Fruit fly (Drosophila melanogaster): Measurements from ENCODE around the gene CG43138.

CG43138 gene

DNA sequence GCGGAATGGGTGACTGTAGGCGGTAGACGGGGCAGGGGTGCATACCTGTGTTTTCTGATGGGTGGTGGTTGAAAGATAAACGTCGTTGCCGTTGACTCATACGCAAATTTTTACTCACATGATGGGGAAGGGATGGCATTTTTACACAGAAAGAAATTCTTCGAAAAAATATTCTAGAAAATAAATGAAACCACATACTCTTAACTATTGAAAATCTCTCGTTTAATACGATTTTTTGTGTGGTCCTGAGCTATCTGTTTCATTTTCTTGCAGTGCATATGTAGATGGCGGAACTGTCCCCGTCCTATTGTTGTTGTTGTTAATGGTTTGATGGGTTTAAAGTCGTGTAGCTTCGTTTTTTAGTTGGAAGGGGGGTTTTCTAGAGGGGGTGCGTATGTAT is 8.3 kb upstream of the CG43138 start (continued):
- TF ChIP-seq Sox14 (GFP tag; optimal IDR thresholded peaks at IDR 0.05) (no peak), Eip78C (GFP tag) (peak; percentile 66), Sox15 (GFP tag; optimal IDR thresholded peaks at IDR 0.05) (no peak), pdm3 (GFP tag; optimal IDR thresholded peaks at IDR 0.05) (peak; percentile 16), CG3919 (GFP tag; optimal IDR thresholded peaks at IDR 0.05) (peak; percentile 23), CG11762 (GFP tag; optimal IDR thresholded peaks at IDR 0.05; ENCODE audit: insufficient read depth) (no peak), Eip75B (GFP tag; optimal IDR thresholded peaks at IDR 0.05) (peak; percentile 6), Ets96B (tag; optimal IDR thresholded peaks at IDR 0.05) (peak; percentile 33), CG9139 (GFP tag; optimal IDR thresholded peaks at IDR 0.05) (no peak), dsx (GFP tag; optimal IDR thresholded peaks at IDR 0.05; ENCODE audit: poor library complexity, severe bottlenecking) (no peak), CG6276 (GFP tag; optimal IDR thresholded peaks at IDR 0.05) (no peak), Smox (GFP tag; optimal IDR thresholded peaks at IDR 0.05) (peak; percentile 8), Hr38 (GFP tag; optimal IDR thresholded peaks at IDR 0.05) (no peak), Met (GFP tag; optimal IDR thresholded peaks at IDR 0.05) (peak; percentile 35), CG11902 (GFP tag; optimal IDR thresholded peaks at IDR 0.05) (no peak), OdsH (GFP tag; optimal IDR thresholded peaks at IDR 0.05) (peak; percentile 21), CG32006 (GFP tag; optimal IDR thresholded peaks at IDR 0.05) (peak; percentile 10), eg (GFP tag; IDR thresholded peaks at IDR 0.05) (0 out of 3 replicates have a peak, but pooled peaks have one; percentile 11), CG16779 (tag; optimal IDR thresholded peaks at IDR 0.05) (no peak), achi (GFP tag; optimal IDR thresholded peaks at IDR 0.05) (peak; percentile 17)

DNA sequence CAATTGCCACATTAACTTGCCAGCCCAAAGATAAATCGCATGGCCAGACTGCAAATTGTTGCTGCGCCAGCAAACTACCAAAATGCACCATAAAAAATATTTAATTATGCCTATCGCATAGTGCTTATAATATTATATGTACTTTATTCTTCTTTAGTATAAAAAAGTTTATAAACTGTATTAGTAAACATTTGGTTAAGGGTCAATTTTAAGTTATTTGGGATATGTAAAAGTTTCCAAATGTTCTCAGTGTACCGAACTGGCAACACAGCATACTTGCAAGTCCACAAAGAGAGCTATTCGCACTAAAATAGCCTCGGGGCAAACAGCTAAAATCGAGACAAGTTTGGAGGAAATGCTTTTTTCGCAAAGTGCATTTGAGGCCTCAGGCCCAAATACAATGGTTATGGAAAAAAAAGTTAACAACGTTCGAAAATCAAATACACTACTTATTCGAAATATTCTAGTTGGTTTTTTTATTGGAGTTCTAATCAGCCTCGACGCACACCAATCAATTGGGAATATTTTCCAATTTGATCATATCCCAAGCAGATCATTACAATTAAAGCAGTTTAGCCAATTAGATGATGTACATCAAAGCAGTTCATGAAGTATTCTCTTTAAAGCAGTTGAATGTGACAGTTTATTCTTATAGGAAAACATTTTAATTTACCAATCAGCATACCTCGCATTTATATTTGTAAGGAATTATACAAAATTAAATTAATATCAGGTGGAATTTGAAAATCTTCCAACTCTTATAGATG is 6.4 kb upstream of the CG43138 start:
- TF ChIP-seq Hr38 (GFP tag; optimal IDR thresholded peaks at IDR 0.05) (no peak), ss (GFP tag; optimal IDR thresholded peaks at IDR 0.05) (no peak), CG6792 (GFP tag; optimal IDR thresholded peaks at IDR 0.05) (no peak), fd59A (GFP tag; optimal IDR thresholded peaks at IDR 0.05) (no peak), CG8119 (GFP tag; IDR thresholded peaks at IDR 0.05) (peak; percentile 69), cyc (GFP tag; optimal IDR thresholded peaks at IDR 0.05) (no peak), CG9139 (GFP tag; optimal IDR thresholded peaks at IDR 0.05) (no peak), CG8319 (GFP tag; optimal IDR thresholded peaks at IDR 0.05) (no peak), Sox14 (GFP tag; optimal IDR thresholded peaks at IDR 0.05) (no peak), dac (GFP tag; optimal IDR thresholded peaks at IDR 0.05) (no peak), svp (GFP tag) (peak; percentile 43), CG16779 (tag; optimal IDR thresholded peaks at IDR 0.05) (no peak), CG11902 (GFP tag; optimal IDR thresholded peaks at IDR 0.05) (no peak), Eip93F (GFP tag; optimal IDR thresholded peaks at IDR 0.05) (no peak), Ets21C (GFP tag; optimal IDR thresholded peaks at IDR 0.05) (no peak), topi (GFP tag; optimal IDR thresholded peaks at IDR 0.05) (no peak), dsx (GFP tag; optimal IDR thresholded peaks at IDR 0.05; ENCODE audit: poor library complexity, severe bottlenecking) (no peak), CG1621 (tag; optimal IDR thresholded peaks at IDR 0.05) (no peak), Ets96B (tag; optimal IDR thresholded peaks at IDR 0.05) (no peak), achi (GFP tag; optimal IDR thresholded peaks at IDR 0.05) (peak; percentile 10), CG4318 (GFP tag; optimal IDR thresholded peaks at IDR 0.05) (peak; percentile 4), salr (GFP tag; optimal IDR thresholded peaks at IDR 0.05) (no peak), esn (GFP tag; optimal IDR thresholded peaks at IDR 0.05) (no peak), CG3919 (GFP tag; optimal IDR thresholded peaks at IDR 0.05) (no peak), eg (GFP tag; IDR thresholded peaks at IDR 0.05) (peak; percentile 60; the same call in 2 of the 3 replicates), Hr39 (GFP tag; optimal IDR thresholded peaks at IDR 0.05) (no peak), Gug (GFP tag; IDR thresholded peaks at IDR 0.05) (peak; percentile 28; the same call in 1 of the 2 replicates), Eip75B (GFP tag; optimal IDR thresholded peaks at IDR 0.05) (no peak), CG10631 (GFP tag; optimal IDR thresholded peaks at IDR 0.05) (peak; percentile 7), CG15336 (GFP tag; IDR thresholded peaks at IDR 0.05) (peak; percentile 60), CG10669 (GFP tag; optimal IDR thresholded peaks at IDR 0.05) (no peak), Smox (GFP tag; optimal IDR thresholded peaks at IDR 0.05) (no peak), Hr4 (GFP tag; optimal IDR thresholded peaks at IDR 0.05) (peak; percentile 25), pdm3 (GFP tag; optimal IDR thresholded peaks at IDR 0.05) (peak; percentile 6), Met (GFP tag; optimal IDR thresholded peaks at IDR 0.05) (no peak), CG6808 (GFP tag; optimal IDR thresholded peaks at IDR 0.05) (no peak), net (GFP tag; optimal IDR thresholded peaks at IDR 0.05) (no peak), CG6854 (GFP tag; optimal IDR thresholded peaks at IDR 0.05) (no peak), CG6163 (GFP tag; IDR thresholded peaks at IDR 0.05) (peak; percentile 36; the same call in 2 of the 3 replicates), CG8632 (GFP tag; optimal IDR thresholded peaks at IDR 0.05) (no peak), fkh (GFP tag; optimal IDR thresholded peaks at IDR 0.05) (no peak)
